Worm (Caenorhabditis elegans) whole organism, mixed stage, embryonic: ENCODE measurements around the gene ets-10.

Experiments
- M03D4.4 ChIP-seq: sonication (generic microtip); optimal IDR thresholded peaks from 2 replicates; lab custom pipeline; 2017; ENCODE audit warnings: mild to moderate bottlenecking, missing genetic modification characterization, missing compliant biosample characterization
- bed-3 ChIP-seq: fragments of 200-800 bp; sonication (Bioruptor generic); optimal IDR thresholded peaks from 3 replicates; lab custom pipeline; 2018; ENCODE audit warnings: mild to moderate bottlenecking, missing genetic modification characterization, moderate library complexity, missing compliant biosample characterization
- blmp-1 ChIP-seq: fragments of 150-350 bp; optimal IDR thresholded peaks from 2 replicates; lab custom pipeline; 2014; ENCODE audit warnings: missing biosample characterization, missing genetic modification characterization
- ceh-43 ChIP-seq: fragments of 200-800 bp; sonication (Bioruptor generic); optimal IDR thresholded peaks from 2 replicates; lab custom pipeline; 2018; ENCODE audit warnings: mild to moderate bottlenecking, missing genetic modification characterization, moderate library complexity, missing compliant biosample characterization
- ceh-83 ChIP-seq: fragments of 200-800 bp; sonication (Bioruptor generic); optimal IDR thresholded peaks from 2 replicates; lab custom pipeline; 2018; ENCODE audit warnings: mild to moderate bottlenecking, missing genetic modification characterization, missing compliant biosample characterization
- ces-1 ChIP-seq: fragments of 150-350 bp; optimal IDR thresholded peaks from 2 replicates; lab custom pipeline; 2014; ENCODE audit warnings: missing biosample characterization, missing genetic modification reagents, missing genetic modification characterization
- drap-1 ChIP-seq: fragments of 200-800 bp; sonication (Bioruptor generic); optimal IDR thresholded peaks from 3 replicates; lab custom pipeline; 2018; ENCODE audit warnings: mild to moderate bottlenecking, missing genetic modification characterization, missing compliant biosample characterization
- ham-2 ChIP-seq: fragments of 200-800 bp; sonication (Bioruptor generic); optimal IDR thresholded peaks from 2 replicates; lab custom pipeline; 2018; ENCODE audit warnings: mild to moderate bottlenecking, missing genetic modification characterization, missing compliant biosample characterization
- hlh-1 ChIP-seq: fragments of 150-350 bp; optimal IDR thresholded peaks from 2 replicates; lab custom pipeline; 2014; ENCODE audit warnings: missing biosample characterization, missing genetic modification reagents, missing genetic modification characterization
- lin-32 ChIP-seq: fragments of 200-800 bp; sonication (Bioruptor generic); optimal IDR thresholded peaks from 2 replicates; lab custom pipeline; 2018; ENCODE audit warnings: mild to moderate bottlenecking, missing genetic modification characterization, missing compliant biosample characterization
- lsy-2 ChIP-seq: fragments of 150-350 bp; optimal IDR thresholded peaks from 2 replicates; lab custom pipeline; 2014; ENCODE audit warnings: missing biosample characterization, missing genetic modification characterization
- mab-5 ChIP-seq: fragments of 150-350 bp; optimal IDR thresholded peaks from 2 replicates; lab custom pipeline; 2014; ENCODE audit warnings: missing biosample characterization, missing genetic modification characterization
- mep-1 ChIP-seq: fragments of 150-350 bp; optimal IDR thresholded peaks from 2 replicates; lab custom pipeline; 2017; ENCODE audit warnings: missing biosample characterization, missing genetic modification reagents, missing genetic modification characterization, inconsistent platforms
- mls-2 ChIP-seq: sonication (generic microtip); optimal IDR thresholded peaks from 2 replicates; lab custom pipeline; 2016; ENCODE audit warnings: mild to moderate bottlenecking, missing genetic modification characterization, moderate library complexity, missing compliant biosample characterization
- nhr-12 ChIP-seq: fragments of 150-350 bp; optimal IDR thresholded peaks from 2 replicates; lab custom pipeline; 2014; ENCODE audit warnings: missing biosample characterization, missing genetic modification characterization
- nhr-2 ChIP-seq: fragments of 150-350 bp; optimal IDR thresholded peaks from 2 replicates; lab custom pipeline; 2014; ENCODE audit warnings: missing biosample characterization, missing genetic modification characterization
- nhr-237 ChIP-seq: fragments of 150-350 bp; optimal IDR thresholded peaks from 2 replicates; lab custom pipeline; 2014; ENCODE audit warnings: missing biosample characterization, missing genetic modification characterization
- nhr-28 ChIP-seq: fragments of 150-350 bp; optimal IDR thresholded peaks from 2 replicates; lab custom pipeline; 2014; ENCODE audit warnings: missing biosample characterization, missing genetic modification characterization
- nhr-76 ChIP-seq: sonication (generic microtip); optimal IDR thresholded peaks from 2 replicates; lab custom pipeline; 2017; ENCODE audit warnings: missing biosample characterization, missing genetic modification characterization
- pha-4 ChIP-seq: fragments of 150-350 bp; optimal IDR thresholded peaks from 2 replicates; lab custom pipeline; 2018; ENCODE audit warnings: missing biosample characterization, missing genetic modification reagents, missing genetic modification characterization
- sem-2 ChIP-seq: fragments of 200-800 bp; sonication (Bioruptor generic); optimal IDR thresholded peaks from 2 replicates; lab custom pipeline; 2018; ENCODE audit warnings: mild to moderate bottlenecking, missing genetic modification characterization, missing compliant biosample characterization
- snpc-4 ChIP-seq: fragments of 150-350 bp; optimal IDR thresholded peaks from 2 replicates; lab custom pipeline; 2014; ENCODE audit warnings: missing biosample characterization, missing genetic modification characterization
- sptf-1 ChIP-seq: sonication (generic microtip); optimal IDR thresholded peaks from 2 replicates; lab custom pipeline; 2017; ENCODE audit warnings: mild to moderate bottlenecking, missing genetic modification characterization, moderate library complexity, missing compliant biosample characterization
- tbx-8 ChIP-seq: fragments of 200-800 bp; sonication (Bioruptor generic); optimal IDR thresholded peaks from 2 replicates; lab custom pipeline; 2018; ENCODE audit warnings: mild to moderate bottlenecking, missing genetic modification characterization, moderate library complexity, missing compliant biosample characterization
- unc-120 ChIP-seq: sonication (generic microtip); optimal IDR thresholded peaks from 2 replicates; lab custom pipeline; 2017; ENCODE audit warnings: missing genetic modification characterization, missing compliant biosample characterization; ENCODE audit not compliant: poor library complexity, severe bottlenecking
- unc-39 ChIP-seq: fragments of 150-350 bp; optimal IDR thresholded peaks from 2 replicates; lab custom pipeline; 2014; ENCODE audit warnings: missing biosample characterization, missing genetic modification characterization
- unc-62 ChIP-seq: fragments of 150-350 bp; optimal IDR thresholded peaks from 2 replicates; lab custom pipeline; 2014; ENCODE audit warnings: missing biosample characterization, missing genetic modification reagents, missing genetic modification characterization
- zip-8 ChIP-seq: fragments of 150-350 bp; optimal IDR thresholded peaks from 2 replicates; lab custom pipeline; 2014; ENCODE audit warnings: missing biosample characterization, missing genetic modification characterization
- ztf-11 ChIP-seq: fragments of 150-350 bp; optimal IDR thresholded peaks from 2 replicates; lab custom pipeline; 2014; ENCODE audit warnings: missing biosample characterization, missing genetic modification characterization

The ets-10 gene

DNA sequence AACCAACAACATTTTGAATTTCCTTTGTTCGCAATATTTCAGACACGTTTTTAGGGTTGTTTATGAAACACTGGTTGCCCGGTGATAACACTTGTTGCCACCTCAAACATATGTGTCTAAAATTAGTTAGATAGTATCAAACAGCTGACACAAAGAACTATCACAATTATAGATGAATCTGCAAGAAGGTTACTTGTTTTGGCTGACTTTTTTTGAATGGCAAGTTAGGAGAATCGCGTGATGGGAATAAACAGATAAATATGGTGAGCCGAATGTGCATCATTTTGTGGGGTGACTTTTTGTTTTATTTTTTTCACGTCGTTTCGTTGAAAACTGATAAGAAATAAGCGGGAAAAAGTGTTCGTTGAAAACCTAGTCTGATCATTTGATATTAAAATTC lies 38.9 kb upstream of the ets-10 start:
- TF ChIP-seq ces-1 (GFP tag; lab: Kevin White, UChicago): no peak
- TF ChIP-seq nhr-28 (tag; lab: Kevin White, UChicago): no peak
- no peak for TF ChIP-seq mab-5 (tag; lab: Kevin White, UChicago)
- TF ChIP-seq sem-2: no peak
- no peak for TF ChIP-seq nhr-12
- TF ChIP-seq nhr-2 (tag; lab: Kevin White, UChicago): no peak
- TF ChIP-seq drap-1 (GFP tag; lab: Kevin White, UChicago): no peak
- TF ChIP-seq mep-1 (tag; lab: Kevin White, UChicago): no peak
- TF ChIP-seq tbx-8 (GFP tag; lab: Kevin White, UChicago): no peak
- TF ChIP-seq bed-3: no peak
- TF ChIP-seq unc-62 (GFP tag; lab: Kevin White, UChicago): no peak
- no peak for TF ChIP-seq hlh-1 (tag; lab: Kevin White, UChicago)
- TF ChIP-seq blmp-1 (tag; lab: Kevin White, UChicago): no peak
- no peak for TF ChIP-seq ceh-43 (GFP tag; lab: Kevin White, UChicago)
- no peak for TF ChIP-seq nhr-237 (tag; lab: Kevin White, UChicago)
- no peak for TF ChIP-seq unc-120
- TF ChIP-seq mls-2 (tag; lab: Kevin White, UChicago): no peak
- TF ChIP-seq snpc-4 (tag; lab: Kevin White, UChicago): no peak
- no peak for TF ChIP-seq ztf-11 (tag; lab: Kevin White, UChicago)

DNA sequence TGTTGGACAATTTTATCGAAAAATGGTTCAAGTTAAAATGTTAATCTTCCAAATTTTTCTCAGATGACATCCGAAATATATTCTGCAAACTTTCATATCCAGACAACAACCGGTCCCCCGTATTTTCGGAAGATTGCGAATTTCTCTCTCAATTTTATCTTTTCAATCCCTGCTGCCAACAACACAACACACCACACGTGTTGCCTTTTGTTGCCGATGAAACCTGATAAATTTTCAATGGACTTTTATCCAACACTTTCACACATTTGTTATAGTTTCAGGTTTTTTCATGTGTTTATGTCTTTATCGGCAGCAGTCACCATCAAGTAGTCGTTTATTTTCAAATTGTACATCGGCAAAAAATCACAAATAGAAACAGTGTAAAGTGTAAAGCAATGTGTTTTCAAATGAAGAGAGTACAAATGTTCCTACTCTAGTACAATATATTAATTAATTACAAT lies 37.7 kb upstream of the ets-10 start:
- no peak for TF ChIP-seq lin-32 (GFP tag; lab: Kevin White, UChicago)
- no peak for TF ChIP-seq ces-1 (GFP tag; lab: Kevin White, UChicago)
- peak; percentile 29 for TF ChIP-seq hlh-1 (tag; lab: Kevin White, UChicago)
- no peak for TF ChIP-seq sem-2
- peak; percentile 15 for TF ChIP-seq unc-62 (GFP tag; lab: Kevin White, UChicago)
- peak; percentile 10 for TF ChIP-seq unc-120
- no peak for TF ChIP-seq zip-8
- no peak for TF ChIP-seq ceh-83 (GFP tag; lab: Kevin White, UChicago)
- no peak for TF ChIP-seq pha-4 (tag; lab: Kevin White, UChicago)
- no peak for TF ChIP-seq mep-1 (tag; lab: Kevin White, UChicago)

DNA sequence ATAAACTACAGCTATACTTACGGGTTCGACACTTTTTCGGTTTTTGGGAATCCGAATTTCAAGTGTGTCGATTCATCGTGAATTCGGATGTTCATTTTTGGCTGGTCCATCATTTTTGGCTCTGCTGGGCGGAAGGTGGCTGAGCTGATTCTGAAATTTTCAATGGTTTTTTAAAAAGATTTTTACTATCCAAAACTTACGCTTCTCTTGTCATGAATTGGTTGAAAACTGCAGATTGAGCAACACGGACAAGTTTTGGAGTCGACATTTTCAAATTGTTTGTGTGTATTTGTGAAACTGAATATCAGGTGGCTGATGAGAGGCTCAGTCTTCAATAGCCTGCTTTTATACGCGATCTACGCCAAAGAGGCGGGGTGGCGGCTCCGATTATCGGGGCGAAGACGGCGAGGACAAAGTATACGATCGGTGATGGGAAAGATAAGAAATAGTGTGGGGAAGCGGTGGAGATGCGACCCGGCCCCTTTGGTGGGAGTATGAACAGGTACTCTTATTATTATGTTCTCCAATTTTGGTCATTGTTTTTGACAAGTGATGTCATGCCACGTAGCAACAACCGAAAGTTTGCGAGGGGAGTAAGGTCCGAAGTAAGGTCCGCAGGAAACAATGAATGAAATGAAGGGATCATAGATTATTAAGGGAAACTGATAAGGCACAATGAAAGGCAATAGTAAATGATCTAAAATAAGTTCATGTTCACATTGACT lies 37.0 kb upstream of the ets-10 start, which contains the start of gene F48D6.4:
TSS of gene F48D6.4 (minus strand) at position 346 of the 725 bp plus-strand sequence.
- peak; percentile 41 for TF ChIP-seq hlh-1 (tag; lab: Kevin White, UChicago)
- no peak for TF ChIP-seq ceh-43 (GFP tag; lab: Kevin White, UChicago)

DNA sequence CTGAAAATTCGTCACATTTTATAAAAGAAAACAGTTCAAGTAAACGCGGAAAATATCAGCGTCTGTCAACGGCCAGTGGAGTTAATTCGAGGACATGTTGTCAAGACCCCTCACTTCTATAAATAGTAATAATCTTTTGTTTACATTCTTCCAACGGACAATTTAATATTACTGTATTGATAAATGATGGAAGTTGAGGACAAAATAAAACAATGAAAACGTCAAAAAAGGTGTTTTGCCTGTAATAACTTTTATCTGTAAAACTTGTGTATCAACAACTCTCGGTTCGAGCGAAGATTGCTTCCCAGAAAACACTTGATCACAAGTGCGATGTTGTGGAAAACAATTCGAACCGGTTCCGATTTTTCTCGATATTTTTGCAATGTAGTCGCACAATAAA lies 35.6 kb upstream of the ets-10 start:
- TF ChIP-seq ztf-11 (tag; lab: Kevin White, UChicago) (no peak), lin-32 (GFP tag; lab: Kevin White, UChicago) (no peak), tbx-8 (GFP tag; lab: Kevin White, UChicago) (no peak), nhr-12 (no peak)

DNA sequence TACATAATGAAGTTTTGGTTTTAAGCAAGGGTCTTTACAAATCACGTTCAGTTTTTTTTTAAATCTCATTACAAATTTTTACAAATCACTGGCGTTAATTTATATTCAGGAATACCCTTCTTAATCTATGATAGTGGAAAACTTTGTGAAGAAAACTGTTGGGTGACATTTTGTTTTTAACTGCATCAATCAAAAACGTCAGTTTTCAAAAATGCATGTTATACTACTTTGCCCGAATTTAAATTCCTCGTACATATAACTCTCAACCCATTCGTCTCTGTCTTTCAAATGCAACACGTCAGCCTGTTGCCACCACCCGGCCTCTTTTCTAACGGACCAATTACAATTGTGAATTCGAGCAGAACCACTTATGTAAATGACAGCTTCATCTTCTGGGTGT lies 35.0 kb upstream of the ets-10 start, which contains the start of gene hlh-13:
TSS of gene hlh-13 (plus strand) at position 301 of the 400 bp plus-strand sequence.
- no peak for TF ChIP-seq tbx-8 (GFP tag; lab: Kevin White, UChicago)
- no peak for TF ChIP-seq ham-2 (GFP tag; lab: Kevin White, UChicago)
- TF ChIP-seq mep-1 (tag; lab: Kevin White, UChicago): no peak
- TF ChIP-seq lsy-2 (tag; lab: Kevin White, UChicago): no peak
- no peak for TF ChIP-seq snpc-4 (tag; lab: Kevin White, UChicago)
- no peak for TF ChIP-seq unc-39 (tag; lab: Kevin White, UChicago)
- no peak for TF ChIP-seq ztf-11 (tag; lab: Kevin White, UChicago)
- no peak for TF ChIP-seq nhr-237 (tag; lab: Kevin White, UChicago)
- TF ChIP-seq hlh-1 (tag; lab: Kevin White, UChicago): no peak
- TF ChIP-seq sptf-1 (tag; lab: Kevin White, UChicago): no peak

DNA sequence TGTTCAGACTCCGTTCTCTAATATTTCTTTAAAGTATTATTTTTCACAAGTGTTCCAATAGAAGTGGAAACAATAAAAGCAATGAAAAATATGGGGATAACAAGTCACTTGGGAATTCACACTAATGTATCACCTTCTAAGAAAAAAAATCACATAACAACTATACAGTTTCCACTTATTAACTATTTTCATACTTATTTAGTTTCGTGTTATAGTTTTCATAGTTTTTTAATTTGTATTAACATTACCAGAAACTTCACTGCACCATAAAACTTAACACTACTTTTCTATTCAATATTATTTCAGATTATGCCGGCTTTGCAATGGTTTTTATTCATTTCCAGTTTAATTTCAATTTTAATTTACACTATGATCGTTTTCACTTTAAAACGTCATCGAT lies 31.9 kb upstream of the ets-10 start, which contains the start of gene srv-5:
TSS of gene srv-5 (plus strand) at position 301 of the 400 bp plus-strand sequence.
- TF ChIP-seq ces-1 (GFP tag; lab: Kevin White, UChicago) (no peak), nhr-76 (tag; lab: Kevin White, UChicago) (no peak), M03D4.4 (tag; lab: Kevin White, UChicago) (no peak), unc-120 (no peak), drap-1 (GFP tag; lab: Kevin White, UChicago) (no peak)
